Fruit fly (Drosophila melanogaster): ENCODE results near the gene CG5131.
A peak's percentile ranks its signal among the peaks of the same experiment; 100 is the strongest.

The CG5131 gene

DNA sequence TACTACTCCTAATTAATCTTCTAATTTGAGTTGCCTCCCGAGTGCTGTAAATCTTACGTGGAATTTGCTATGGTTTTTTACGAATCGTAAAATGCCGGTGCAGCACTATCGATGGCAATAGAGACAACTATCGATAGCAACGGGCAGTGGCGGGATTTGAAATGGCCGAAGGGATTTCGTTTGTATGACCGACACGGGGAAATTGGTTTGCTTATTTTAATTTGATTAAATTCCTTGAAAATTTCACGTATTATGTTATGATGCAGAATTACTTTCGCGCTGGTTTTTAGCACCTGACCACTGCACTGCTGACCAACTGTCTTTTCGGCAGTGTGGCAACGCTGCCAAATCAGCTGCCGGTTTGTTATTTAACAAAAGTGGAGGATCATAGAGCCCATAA is at the start of gene CG5131, which contains the start of gene GCS2beta (continued):
- TF ChIP-seq tio (GFP tag; optimal IDR thresholded peaks at IDR 0.05): peak; percentile 89
- peak; percentile 98 for TF ChIP-seq Rfx (GFP tag; IDR thresholded peaks at IDR 0.05)
- TF ChIP-seq luna (GFP tag; optimal IDR thresholded peaks at IDR 0.05): peak; percentile 92
- TF ChIP-seq ac (GFP tag; optimal IDR thresholded peaks at IDR 0.05): peak; percentile 48
- TF ChIP-seq Sox102F (GFP tag; optimal IDR thresholded peaks at IDR 0.05): peak; percentile 93
- peak; percentile 73 for TF ChIP-seq sim (GFP tag; IDR thresholded peaks at IDR 0.05)
- peak; percentile 98 for TF ChIP-seq CG9932 (GFP tag; IDR thresholded peaks at IDR 0.05)
- TF ChIP-seq NfI (GFP tag; optimal IDR thresholded peaks at IDR 0.05): peak; percentile 95
- TF ChIP-seq CG12071 (GFP tag; optimal IDR thresholded peaks at IDR 0.05): peak; percentile 82
- TF ChIP-seq Mes4 (GFP tag; optimal IDR thresholded peaks at IDR 0.05): peak; percentile 92
- peak; percentile 88 for TF ChIP-seq inv (GFP tag; IDR thresholded peaks at IDR 0.05; ENCODE audit: partially characterized antibody)
- TF ChIP-seq ERR (GFP tag; optimal IDR thresholded peaks at IDR 0.05): peak; percentile 95
- peak; percentile 53 for TF ChIP-seq CG31365 (tag; optimal IDR thresholded peaks at IDR 0.05)
- TF ChIP-seq CG30431 (GFP tag; optimal IDR thresholded peaks at IDR 0.05): peak; percentile 93
- peak; percentile 87 for TF ChIP-seq Awh (GFP tag; IDR thresholded peaks at IDR 0.05)
- TF ChIP-seq CG6765 (GFP tag; optimal IDR thresholded peaks at IDR 0.05): peak; percentile 73
- peak; percentile 92 for TF ChIP-seq emc (GFP tag; optimal IDR thresholded peaks at IDR 0.05)
- TF ChIP-seq CG1602 (GFP tag; optimal IDR thresholded peaks at IDR 0.05): peak; percentile 92
- peak; percentile 88 for TF ChIP-seq CG17829 (tag; optimal IDR thresholded peaks at IDR 0.05)
- no peak for TF ChIP-seq tll (GFP tag; optimal IDR thresholded peaks at IDR 0.05)
- TF ChIP-seq prd (optimal IDR thresholded peaks at IDR 0.05): no peak
- peak; percentile 96 for TF ChIP-seq prd (GFP tag; IDR thresholded peaks at IDR 0.05)
- peak; percentile 88 for TF ChIP-seq CG15514 (GFP tag; optimal IDR thresholded peaks at IDR 0.05)
- peak; percentile 42 for TF ChIP-seq CG8359 (GFP tag; optimal IDR thresholded peaks at IDR 0.05; ENCODE audit: borderline replicate concordance)
- peak; percentile 89 for TF ChIP-seq CG3281 (GFP tag; optimal IDR thresholded peaks at IDR 0.05)
- TF ChIP-seq CG10565 (GFP tag; optimal IDR thresholded peaks at IDR 0.05): peak; percentile 61
- TF ChIP-seq danr (GFP tag; IDR thresholded peaks at IDR 0.05): peak; percentile 86
- peak; percentile 92 for TF ChIP-seq sna (GFP tag; IDR thresholded peaks at IDR 0.05; ENCODE audit: partially characterized antibody)
- TF ChIP-seq Xbp1 (GFP tag; optimal IDR thresholded peaks at IDR 0.05): peak; percentile 97
- TF ChIP-seq CG8089 (GFP tag; optimal IDR thresholded peaks at IDR 0.05): peak; percentile 90
- TF ChIP-seq Nf-YC (tag; optimal IDR thresholded peaks at IDR 0.05): no peak
- TF ChIP-seq tap (tag; optimal IDR thresholded peaks at IDR 0.05): peak; percentile 62
- TF ChIP-seq ttk (GFP tag; IDR thresholded peaks at IDR 0.05): peak; percentile 94
- peak; percentile 75; the same call in 2 of the 3 replicates for TF ChIP-seq otp (GFP tag; IDR thresholded peaks at IDR 0.05)
- TF ChIP-seq CG7745 (tag; optimal IDR thresholded peaks at IDR 0.05): no peak
- peak; percentile 94 for TF ChIP-seq esg (GFP tag; conservative IDR thresholded peaks at IDR 0.05)
- peak; percentile 70 for TF ChIP-seq CG7928 (GFP tag; optimal IDR thresholded peaks at IDR 0.05)
- peak; percentile 95 for TF ChIP-seq gem (tag; optimal IDR thresholded peaks at IDR 0.05)
- peak; percentile 93 for TF ChIP-seq CG10366 (GFP tag; IDR thresholded peaks at IDR 0.05)
- TF ChIP-seq CG9215 (GFP tag; IDR thresholded peaks at IDR 0.05): peak; percentile 94
- TF ChIP-seq Med (GFP tag): peak; percentile 100
- peak; percentile 91 for TF ChIP-seq CG4730 (GFP tag; IDR thresholded peaks at IDR 0.05)
- 0 out of 2 replicates have a peak, but pooled peaks have one; percentile 54 for TF ChIP-seq dan (GFP tag; IDR thresholded peaks at IDR 0.05)
- TF ChIP-seq ara (GFP tag; IDR thresholded peaks at IDR 0.05): peak; percentile 84
- TF ChIP-seq kah (GFP tag; optimal IDR thresholded peaks at IDR 0.05): peak; percentile 54
- peak; percentile 62; the same call in 1 of the 2 replicates for TF ChIP-seq nerfin-2 (GFP tag; IDR thresholded peaks at IDR 0.05; ENCODE audit: partially characterized antibody)
- peak; percentile 86 for TF ChIP-seq fd96Cb (tag; optimal IDR thresholded peaks at IDR 0.05)
- no peak for TF ChIP-seq zf30C (GFP tag; optimal IDR thresholded peaks at IDR 0.05)
- peak; percentile 93 for TF ChIP-seq Atf6 (GFP tag; IDR thresholded peaks at IDR 0.05)
- TF ChIP-seq CG7786 (GFP tag; optimal IDR thresholded peaks at IDR 0.05): peak; percentile 98
- TF ChIP-seq CG14965 (GFP tag; optimal IDR thresholded peaks at IDR 0.05; ENCODE audit: borderline replicate concordance): peak; percentile 51
